Worm (Caenorhabditis elegans) whole organism, mixed stage, embryonic: ENCODE results near the gene bus-19.

Experiments used
- M03D4.4 ChIP-seq: sonication (generic microtip); optimal IDR thresholded peaks from 2 replicates; lab custom pipeline; 2017; ENCODE audit warnings: mild to moderate bottlenecking, missing genetic modification characterization, missing compliant biosample characterization
- bed-3 ChIP-seq: fragments of 200-800 bp; sonication (Bioruptor generic); optimal IDR thresholded peaks from 3 replicates; lab custom pipeline; 2018; ENCODE audit warnings: mild to moderate bottlenecking, missing genetic modification characterization, moderate library complexity, missing compliant biosample characterization
- ceh-39 ChIP-seq: fragments of 150-350 bp; optimal IDR thresholded peaks from 2 replicates; lab custom pipeline; 2014; ENCODE audit warnings: missing biosample characterization, missing genetic modification characterization
- ceh-43 ChIP-seq: fragments of 200-800 bp; sonication (Bioruptor generic); optimal IDR thresholded peaks from 2 replicates; lab custom pipeline; 2018; ENCODE audit warnings: mild to moderate bottlenecking, missing genetic modification characterization, moderate library complexity, missing compliant biosample characterization
- ceh-83 ChIP-seq: fragments of 200-800 bp; sonication (Bioruptor generic); optimal IDR thresholded peaks from 2 replicates; lab custom pipeline; 2018; ENCODE audit warnings: mild to moderate bottlenecking, missing genetic modification characterization, missing compliant biosample characterization
- ces-1 ChIP-seq: fragments of 150-350 bp; optimal IDR thresholded peaks from 2 replicates; lab custom pipeline; 2014; ENCODE audit warnings: missing biosample characterization, missing genetic modification reagents, missing genetic modification characterization
- cnd-1 ChIP-seq: fragments of 200-800 bp; sonication (Bioruptor generic); optimal IDR thresholded peaks from 2 replicates; lab custom pipeline; 2018; ENCODE audit warnings: mild to moderate bottlenecking, missing genetic modification characterization, missing compliant biosample characterization
- elt-1 ChIP-seq: sonication (generic microtip); optimal IDR thresholded peaks from 2 replicates; lab custom pipeline; 2017; ENCODE audit warnings: missing genetic modification characterization, mild to moderate bottlenecking, missing compliant biosample characterization, antibody characterized with exemption, moderate library complexity, borderline replicate concordance; ENCODE audit not compliant: insufficient read depth
- elt-3 ChIP-seq: fragments of 150-350 bp; optimal IDR thresholded peaks from 2 replicates; lab custom pipeline; 2014; ENCODE audit warnings: missing biosample characterization, missing genetic modification characterization
- flh-1 ChIP-seq: fragments of 200-800 bp; sonication (Bioruptor generic); optimal IDR thresholded peaks from 2 replicates; lab custom pipeline; 2018; ENCODE audit warnings: mild to moderate bottlenecking, missing genetic modification characterization, moderate library complexity, missing compliant biosample characterization
- ham-2 ChIP-seq: fragments of 200-800 bp; sonication (Bioruptor generic); optimal IDR thresholded peaks from 2 replicates; lab custom pipeline; 2018; ENCODE audit warnings: mild to moderate bottlenecking, missing genetic modification characterization, missing compliant biosample characterization
- hlh-1 ChIP-seq: fragments of 150-350 bp; optimal IDR thresholded peaks from 2 replicates; lab custom pipeline; 2014; ENCODE audit warnings: missing biosample characterization, missing genetic modification reagents, missing genetic modification characterization
- lin-13 ChIP-seq: fragments of 150-350 bp; optimal IDR thresholded peaks from 2 replicates; lab custom pipeline; 2014; ENCODE audit warnings: missing biosample characterization, missing genetic modification characterization
- mab-5 ChIP-seq: fragments of 150-350 bp; optimal IDR thresholded peaks from 2 replicates; lab custom pipeline; 2014; ENCODE audit warnings: missing biosample characterization, missing genetic modification characterization
- mep-1 ChIP-seq: fragments of 150-350 bp; optimal IDR thresholded peaks from 2 replicates; lab custom pipeline; 2017; ENCODE audit warnings: missing biosample characterization, missing genetic modification reagents, missing genetic modification characterization, inconsistent platforms
- mls-2 ChIP-seq: sonication (generic microtip); optimal IDR thresholded peaks from 2 replicates; lab custom pipeline; 2016; ENCODE audit warnings: mild to moderate bottlenecking, missing genetic modification characterization, moderate library complexity, missing compliant biosample characterization
- nhr-12 ChIP-seq: fragments of 150-350 bp; optimal IDR thresholded peaks from 2 replicates; lab custom pipeline; 2014; ENCODE audit warnings: missing biosample characterization, missing genetic modification characterization
- nhr-2 ChIP-seq: fragments of 150-350 bp; optimal IDR thresholded peaks from 2 replicates; lab custom pipeline; 2014; ENCODE audit warnings: missing biosample characterization, missing genetic modification characterization
- nhr-28 ChIP-seq: fragments of 150-350 bp; optimal IDR thresholded peaks from 2 replicates; lab custom pipeline; 2014; ENCODE audit warnings: missing biosample characterization, missing genetic modification characterization
- pha-4 ChIP-seq: fragments of 150-350 bp; optimal IDR thresholded peaks from 2 replicates; lab custom pipeline; 2018; ENCODE audit warnings: missing biosample characterization, missing genetic modification reagents, missing genetic modification characterization
- sem-2 ChIP-seq: fragments of 200-800 bp; sonication (Bioruptor generic); optimal IDR thresholded peaks from 2 replicates; lab custom pipeline; 2018; ENCODE audit warnings: mild to moderate bottlenecking, missing genetic modification characterization, missing compliant biosample characterization
- snpc-4 ChIP-seq: fragments of 150-350 bp; optimal IDR thresholded peaks from 2 replicates; lab custom pipeline; 2014; ENCODE audit warnings: missing biosample characterization, missing genetic modification characterization
- sptf-1 ChIP-seq: sonication (generic microtip); optimal IDR thresholded peaks from 2 replicates; lab custom pipeline; 2017; ENCODE audit warnings: mild to moderate bottlenecking, missing genetic modification characterization, moderate library complexity, missing compliant biosample characterization
- tbx-8 ChIP-seq: fragments of 200-800 bp; sonication (Bioruptor generic); optimal IDR thresholded peaks from 2 replicates; lab custom pipeline; 2018; ENCODE audit warnings: mild to moderate bottlenecking, missing genetic modification characterization, moderate library complexity, missing compliant biosample characterization
- unc-120 ChIP-seq: sonication (generic microtip); optimal IDR thresholded peaks from 2 replicates; lab custom pipeline; 2017; ENCODE audit warnings: missing genetic modification characterization, missing compliant biosample characterization; ENCODE audit not compliant: poor library complexity, severe bottlenecking
- unc-39 ChIP-seq: fragments of 150-350 bp; optimal IDR thresholded peaks from 2 replicates; lab custom pipeline; 2014; ENCODE audit warnings: missing biosample characterization, missing genetic modification characterization
- unc-62 ChIP-seq: fragments of 150-350 bp; optimal IDR thresholded peaks from 2 replicates; lab custom pipeline; 2014; ENCODE audit warnings: missing biosample characterization, missing genetic modification reagents, missing genetic modification characterization
- zip-8 ChIP-seq: fragments of 150-350 bp; optimal IDR thresholded peaks from 2 replicates; lab custom pipeline; 2014; ENCODE audit warnings: missing biosample characterization, missing genetic modification characterization

Gene bus-19

ce11 chrV:12906732-12907131 is 34.9 kb downstream of the bus-19 start, which contains the start of gene ttr-29:
TSS of gene ttr-29 (minus strand) at chrV:12906832.
- TF ChIP-seq ceh-83 (GFP tag; lab: Kevin White, UChicago): no peak
- TF ChIP-seq hlh-1 (tag; lab: Kevin White, UChicago): no peak
- no peak for TF ChIP-seq unc-120 (tag; lab: Kevin White, UChicago)
- TF ChIP-seq flh-1 (GFP tag; lab: Kevin White, UChicago): no peak
- TF ChIP-seq nhr-12 (tag; lab: Kevin White, UChicago): no peak
- TF ChIP-seq sptf-1 (tag; lab: Kevin White, UChicago): no peak
- TF ChIP-seq ceh-43 (GFP tag; lab: Kevin White, UChicago): no peak
- no peak for TF ChIP-seq ham-2 (GFP tag; lab: Kevin White, UChicago)
- no peak for TF ChIP-seq cnd-1 (tag; lab: Kevin White, UChicago)
- no peak for TF ChIP-seq mls-2 (tag; lab: Kevin White, UChicago)
- no peak for TF ChIP-seq bed-3 (GFP tag; lab: Kevin White, UChicago)
- TF ChIP-seq pha-4 (tag; lab: Kevin White, UChicago): no peak
- no peak for TF ChIP-seq ceh-39 (tag; lab: Kevin White, UChicago)
- no peak for TF ChIP-seq mab-5 (tag; lab: Kevin White, UChicago)
- no peak for TF ChIP-seq ces-1 (GFP tag; lab: Kevin White, UChicago)

ce11 chrV:12907436-12907835 is 35.6 kb downstream of the bus-19 start:
- TF ChIP-seq zip-8 (tag; lab: Kevin White, UChicago) (no peak), hlh-1 (tag; lab: Kevin White, UChicago) (peak; percentile 43), unc-62 (GFP tag; lab: Kevin White, UChicago) (peak; percentile 79)

ce11 chrV:12908614-12909013 is 36.8 kb downstream of the bus-19 start:
- TF ChIP-seq cnd-1 (tag; lab: Kevin White, UChicago): no peak
- TF ChIP-seq sptf-1 (tag; lab: Kevin White, UChicago): no peak
- no peak for TF ChIP-seq ces-1 (GFP tag; lab: Kevin White, UChicago)
- TF ChIP-seq tbx-8 (GFP tag; lab: Kevin White, UChicago): no peak
- no peak for TF ChIP-seq M03D4.4 (tag; lab: Kevin White, UChicago)
- TF ChIP-seq pha-4 (tag; lab: Kevin White, UChicago): no peak
- peak; percentile 89 for TF ChIP-seq hlh-1 (tag; lab: Kevin White, UChicago)

- TF ChIP-seq elt-3: no peak
- TF ChIP-seq M03D4.4 (tag; lab: Kevin White, UChicago): no peak
- TF ChIP-seq ceh-39 (tag; lab: Kevin White, UChicago): no peak
- no peak for TF ChIP-seq mab-5 (tag; lab: Kevin White, UChicago)
- no peak for TF ChIP-seq mls-2 (tag; lab: Kevin White, UChicago)
- no peak for TF ChIP-seq snpc-4 (tag; lab: Kevin White, UChicago)
- TF ChIP-seq nhr-28: no peak
- no peak for TF ChIP-seq cnd-1 (tag; lab: Kevin White, UChicago)
- TF ChIP-seq ceh-83 (GFP tag; lab: Kevin White, UChicago): no peak
- TF ChIP-seq bed-3 (GFP tag; lab: Kevin White, UChicago): no peak
- TF ChIP-seq sem-2 (GFP tag; lab: Kevin White, UChicago): no peak
- no peak for TF ChIP-seq ham-2 (GFP tag; lab: Kevin White, UChicago)
- no peak for TF ChIP-seq nhr-2
- TF ChIP-seq mep-1: no peak
- TF ChIP-seq hlh-1 (tag; lab: Kevin White, UChicago): no peak
- no peak for TF ChIP-seq sptf-1 (tag; lab: Kevin White, UChicago)
- no peak for TF ChIP-seq flh-1 (GFP tag; lab: Kevin White, UChicago)
- TF ChIP-seq unc-62 (GFP tag; lab: Kevin White, UChicago): no peak
- TF ChIP-seq lin-13 (tag; lab: Kevin White, UChicago): no peak
These were observed 37.8 kb downstream of the bus-19 start, which contains the start of gene nid-1 for ce11 chrV:12909544-12910157. TSS of gene nid-1 (plus strand) at chrV:12910107.

ce11 chrV:12919705-12920104 is 47.9 kb downstream of the bus-19 start, which contains the start of gene lipl-1:
TSS of gene lipl-1 (plus strand) at chrV:12919986.
- TF ChIP-seq elt-1 (no peak), nhr-28 (no peak), pha-4 (tag; lab: Kevin White, UChicago) (no peak), bed-3 (GFP tag; lab: Kevin White, UChicago) (no peak), nhr-2 (no peak), mep-1 (no peak), mab-5 (tag; lab: Kevin White, UChicago) (no peak), unc-39 (tag; lab: Kevin White, UChicago) (no peak)
